Fruit fly (Drosophila melanogaster) whole organism, wandering third instar larva: ENCODE data around the gene CG33502.

Experiments
- Abd-B ChIP-seq: fragments of >200 bp; optimal IDR thresholded peaks from 2 replicates; lab custom pipeline; 2017; ENCODE audit warnings: missing biosample characterization, missing genetic modification characterization
- CG9705 ChIP-seq: fragments of 200-800 bp; sonication (Bioruptor generic); optimal IDR thresholded peaks from 2 replicates; lab custom pipeline; 2018; ENCODE audit warnings: missing biosample characterization, mild to moderate bottlenecking, missing genetic modification characterization
- CrebA ChIP-seq: fragments of 200-800 bp; sonication (Bioruptor generic); optimal IDR thresholded peaks from 2 replicates; lab custom pipeline; 2016; ENCODE audit warnings: missing biosample characterization, mild to moderate bottlenecking, missing genetic modification characterization, borderline replicate concordance
- Dfd ChIP-seq: fragments of >200 bp; optimal IDR thresholded peaks from 2 replicates; lab custom pipeline; 2017; ENCODE audit warnings: missing biosample characterization, missing genetic modification characterization
- Dif ChIP-seq: fragments of 200-275, 200-300 bp; sonication (Bioruptor generic); optimal IDR thresholded peaks from 2 replicates; lab custom pipeline; 2018; ENCODE audit warnings: missing biosample characterization, missing genetic modification characterization; ENCODE audit not compliant: partially characterized antibody
- GATAd ChIP-seq: sonication (Bioruptor generic); optimal IDR thresholded peaks from 2 replicates; lab custom pipeline; 2016; ENCODE audit warnings: missing biosample characterization, missing genetic modification characterization
- HLH106 ChIP-seq: fragments of 200-800 bp; optimal IDR thresholded peaks from 3 replicates; lab custom pipeline; 2019; ENCODE audit warnings: missing biosample characterization, mild to moderate bottlenecking, missing genetic modification characterization, moderate library complexity
- Hnf4 ChIP-seq: fragments of 200-800 bp; sonication (Bioruptor generic); optimal IDR thresholded peaks from 2 replicates; lab custom pipeline; 2016; ENCODE audit warnings: missing biosample characterization, mild to moderate bottlenecking, missing genetic modification characterization
- Hr78 ChIP-seq: fragments of >200 bp; optimal IDR thresholded peaks from 2 replicates; lab custom pipeline; 2017; ENCODE audit warnings: missing biosample characterization, missing genetic modification characterization
- Hr83 ChIP-seq: fragments of 200-300 bp; sonication (Bioruptor generic); optimal IDR thresholded peaks from 2 replicates; lab custom pipeline; 2016; ENCODE audit warnings: missing biosample characterization, mild to moderate bottlenecking, missing genetic modification characterization, moderate library complexity; ENCODE audit not compliant: poor library complexity, severe bottlenecking
- Jra ChIP-seq: sonication (Bioruptor generic); optimal IDR thresholded peaks from 2 replicates; lab custom pipeline; 2016; ENCODE audit warnings: missing biosample characterization, missing genetic modification characterization
- Mio ChIP-seq: sonication (Bioruptor generic); optimal IDR thresholded peaks from 2 replicates; lab custom pipeline; 2016; ENCODE audit warnings: missing biosample characterization, missing genetic modification characterization
- Myc ChIP-seq: fragments of >200 bp; optimal IDR thresholded peaks from 2 replicates; lab custom pipeline; 2017
- N ChIP-seq: fragments of >200 bp; optimal IDR thresholded peaks from 2 replicates; lab custom pipeline; 2018; ENCODE audit warnings: missing biosample characterization, missing external identifiers, missing genetic modification characterization
- OdsH ChIP-seq: fragments of 200-800 bp; sonication (Bioruptor generic); optimal IDR thresholded peaks from 2 replicates; lab custom pipeline; 2016; ENCODE audit warnings: missing biosample characterization, mild to moderate bottlenecking, missing genetic modification characterization
- Rel ChIP-seq, 2 experiments: fragments of 200-800 bp; sonication (Bioruptor generic) in 1 of 2; optimal IDR thresholded peaks; 2 replicates in 1 of 2; 3 replicates in 1 of 2; lab custom pipeline; 2016 to 2019; ENCODE audit warnings: mild to moderate bottlenecking in 2 of 2, missing biosample characterization in 2 of 2, missing genetic modification characterization in 2 of 2, moderate library complexity in 1 of 2
- Sp1 ChIP-seq: fragments of 200-800 bp; sonication (Bioruptor generic); optimal IDR thresholded peaks from 3 replicates; lab custom pipeline; 2019; ENCODE audit warnings: missing biosample characterization, mild to moderate bottlenecking, missing genetic modification characterization, moderate library complexity
- Vsx2 ChIP-seq: fragments of 200-300, 225-300 bp; sonication (Bioruptor generic); optimal IDR thresholded peaks from 2 replicates; lab custom pipeline; 2018; ENCODE audit warnings: missing biosample characterization, missing genetic modification characterization; ENCODE audit not compliant: partially characterized antibody
- br ChIP-seq: fragments of 200-800 bp; sonication (Bioruptor generic); optimal IDR thresholded peaks from 2 replicates; lab custom pipeline; 2016; ENCODE audit warnings: missing biosample characterization, missing genetic modification characterization
- dl ChIP-seq, 2 experiments: fragments of 175-275, 200-275 bp in 1 of 2; fragments of 200-275 bp in 1 of 2; sonication (Bioruptor generic); optimal IDR thresholded peaks; lab custom pipeline; 2018; ENCODE audit warnings: mild to moderate bottlenecking in 2 of 2, missing biosample characterization in 2 of 2, missing genetic modification characterization in 2 of 2, moderate library complexity in 2 of 2; ENCODE audit not compliant: partially characterized antibody in 2 of 2, insufficient read depth in 1 of 2
- dmrt93B ChIP-seq: fragments of 200-800 bp; sonication (Bioruptor generic); optimal IDR thresholded peaks from 2 replicates; lab custom pipeline; 2018; ENCODE audit warnings: missing biosample characterization, mild to moderate bottlenecking, missing genetic modification characterization
- dsf ChIP-seq: sonication (Bioruptor generic); optimal IDR thresholded peaks from 2 replicates; lab custom pipeline; 2016; ENCODE audit warnings: missing biosample characterization, missing genetic modification characterization, borderline replicate concordance
- ey ChIP-seq: fragments of 200-800 bp; sonication (Bioruptor generic); optimal IDR thresholded peaks from 2 replicates; lab custom pipeline; 2016; ENCODE audit warnings: missing biosample characterization, missing genetic modification characterization
- foxo ChIP-seq, 2 experiments: fragments of 200-800 bp; sonication (Bioruptor generic); optimal IDR thresholded peaks; 2 replicates in 1 of 2; 3 replicates in 1 of 2; lab custom pipeline; 2016 to 2017; ENCODE audit warnings: missing biosample characterization in 2 of 2, missing genetic modification characterization in 2 of 2
- fru ChIP-seq: fragments of 200-800 bp; sonication (Bioruptor generic); optimal IDR thresholded peaks from 3 replicates; lab custom pipeline; 2016; ENCODE audit warnings: missing biosample characterization, mild to moderate bottlenecking, missing genetic modification characterization
- h ChIP-seq: fragments of 200-800 bp; sonication (Bioruptor generic); optimal IDR thresholded peaks from 3 replicates; lab custom pipeline; 2016; ENCODE audit warnings: missing biosample characterization, mild to moderate bottlenecking, missing genetic modification characterization
- jim ChIP-seq: fragments of 175-275, 200-325 bp; sonication (Bioruptor generic); optimal IDR thresholded peaks from 2 replicates; lab custom pipeline; 2016; ENCODE audit warnings: missing biosample characterization, mild to moderate bottlenecking, missing genetic modification characterization
- lola ChIP-seq: fragments of >200 bp; optimal IDR thresholded peaks from 2 replicates; lab custom pipeline; 2017; ENCODE audit warnings: missing biosample characterization, missing genetic modification characterization
- pan ChIP-seq: fragments of >200 bp; optimal IDR thresholded peaks from 2 replicates; lab custom pipeline; 2017
- psq ChIP-seq: fragments of 200-800 bp; sonication (Bioruptor generic); optimal IDR thresholded peaks from 3 replicates; lab custom pipeline; 2017; ENCODE audit warnings: missing biosample characterization, mild to moderate bottlenecking, missing genetic modification characterization, moderate library complexity
- rgr ChIP-seq: fragments of 200-800 bp; sonication (Bioruptor generic); optimal IDR thresholded peaks from 3 replicates; lab custom pipeline; 2016; ENCODE audit warnings: missing biosample characterization, mild to moderate bottlenecking, missing genetic modification characterization
- sage ChIP-seq: fragments of 200-800 bp; sonication (Bioruptor generic); optimal IDR thresholded peaks from 2 replicates; lab custom pipeline; 2016; ENCODE audit warnings: missing biosample characterization, mild to moderate bottlenecking, missing genetic modification characterization
- sv ChIP-seq: fragments of 200-800 bp; sonication (Bioruptor generic); optimal IDR thresholded peaks from 3 replicates; lab custom pipeline; 2016; ENCODE audit warnings: missing biosample characterization, missing genetic modification characterization
- tai ChIP-seq: sonication (Bioruptor generic); optimal IDR thresholded peaks from 2 replicates; lab custom pipeline; 2016; ENCODE audit warnings: missing biosample characterization, missing genetic modification characterization
- woc ChIP-seq: sonication (Bioruptor generic); optimal IDR thresholded peaks from 2 replicates; lab custom pipeline; 2016; ENCODE audit warnings: missing biosample characterization, mild to moderate bottlenecking, missing genetic modification characterization

CG33502 gene

DNA sequence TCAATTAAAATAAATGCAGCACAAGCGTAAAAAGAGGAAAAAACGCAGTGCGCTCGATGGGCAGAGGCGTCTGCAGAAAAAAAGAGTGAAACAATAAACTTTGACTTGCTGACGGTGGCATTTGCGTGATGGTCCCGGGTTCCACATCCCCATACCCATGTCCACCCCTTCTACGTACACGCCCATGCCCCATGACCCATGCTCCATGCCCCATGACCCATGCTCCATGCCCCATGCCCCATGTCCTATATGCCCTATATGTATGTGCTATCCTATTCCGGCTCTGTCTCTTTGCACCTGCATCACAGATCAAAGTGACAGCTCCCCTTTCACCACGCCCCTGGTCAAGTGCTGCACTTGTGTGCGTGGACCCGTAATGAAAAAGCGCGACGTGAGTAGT is 19.3 kb downstream of the CG33502 start:
- TF ChIP-seq rgr (GFP tag; lab: Kevin White, UChicago) (peak; percentile 2), Rel (GFP tag; optimal IDR thresholded peaks at IDR 0.05; lab: Kevin White, UChicago) (no peak), Rel (tag; optimal IDR thresholded peaks at IDR 0.05; lab: Kevin White, UChicago) (no peak), psq (GFP tag; lab: Kevin White, UChicago) (no peak), HLH106 (tag; lab: Kevin White, UChicago) (peak; percentile 44), Sp1 (GFP tag; lab: Kevin White, UChicago) (peak; percentile 29), dmrt93B (peak; percentile 7), jim (no peak), ey (peak; percentile 26), fru (peak; percentile 11), Vsx2 (no peak), br (peak; percentile 4), h (GFP tag; lab: Kevin White, UChicago) (no peak), foxo (GFP tag; optimal IDR thresholded peaks at IDR 0.05; lab: Kevin White, UChicago) (peak in 1 of 2 experiments; percentile 3), OdsH (GFP tag; lab: Kevin White, UChicago) (no peak), lola (no peak)

dm6 chrX:21589937-21590336 is 21.4 kb downstream of the CG33502 start:
- TF ChIP-seq CG9705 (GFP tag; lab: Kevin White, UChicago), result no peak
- TF ChIP-seq Rel (GFP tag; optimal IDR thresholded peaks at IDR 0.05; lab: Kevin White, UChicago), result no peak
- no peak for TF ChIP-seq Rel (tag; optimal IDR thresholded peaks at IDR 0.05; lab: Kevin White, UChicago)
- TF ChIP-seq OdsH (GFP tag; lab: Kevin White, UChicago), result no peak
- no peak for TF ChIP-seq Hnf4 (GFP tag; lab: Kevin White, UChicago)
- TF ChIP-seq N (GFP tag; lab: Kevin White, UChicago), result no peak
- TF ChIP-seq woc, result peak; percentile 14
- no peak for TF ChIP-seq dsf (GFP tag; lab: Kevin White, UChicago)
- peak in 1 of 2 experiments; percentile 48 for TF ChIP-seq foxo (GFP tag; optimal IDR thresholded peaks at IDR 0.05; lab: Kevin White, UChicago)
- TF ChIP-seq Sp1 (GFP tag; lab: Kevin White, UChicago), result no peak
- no peak for TF ChIP-seq Dfd
- TF ChIP-seq GATAd (GFP tag; lab: Kevin White, UChicago), result no peak
- TF ChIP-seq lola, result no peak
- TF ChIP-seq HLH106 (tag; lab: Kevin White, UChicago), result peak; percentile 46
- TF ChIP-seq Mio (GFP tag; lab: Kevin White, UChicago), result no peak
- no peak for TF ChIP-seq Dif (GFP tag; lab: Kevin White, UChicago)
- TF ChIP-seq Abd-B (GFP tag; lab: Kevin White, UChicago), result no peak
- TF ChIP-seq sage (GFP tag; lab: Kevin White, UChicago), result no peak
- TF ChIP-seq Hr78 (GFP tag; lab: Kevin White, UChicago), result no peak
- no peak for TF ChIP-seq pan (lab: Kevin White, UChicago)
- TF ChIP-seq h (GFP tag; lab: Kevin White, UChicago), result peak; percentile 55
- TF ChIP-seq ey, result peak; percentile 16
- no peak for TF ChIP-seq CrebA (GFP tag; lab: Kevin White, UChicago)
- TF ChIP-seq tai, result no peak
- TF ChIP-seq Jra, result no peak
- peak; percentile 61 for TF ChIP-seq fru

DNA sequence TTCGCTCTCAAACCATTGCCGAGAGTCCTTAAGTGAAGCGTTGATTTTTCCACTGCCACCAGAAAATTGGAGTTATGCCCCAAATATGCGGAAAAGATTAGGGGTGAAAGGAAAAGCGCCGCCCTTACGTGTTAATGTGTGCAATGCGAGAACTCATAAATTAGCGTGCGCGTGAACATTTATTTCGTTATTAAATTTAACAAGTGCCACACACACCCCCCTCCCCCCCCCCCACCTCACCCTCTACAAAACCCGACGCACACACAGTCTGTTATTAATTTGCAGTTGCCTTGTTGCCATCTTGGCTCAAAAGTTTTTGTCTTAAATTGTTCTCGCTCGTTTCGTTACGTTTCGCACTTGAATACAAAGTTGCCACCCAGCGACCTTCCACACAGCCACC is 23.3 kb downstream of the CG33502 start:
- TF ChIP-seq Rel (GFP tag; optimal IDR thresholded peaks at IDR 0.05; lab: Kevin White, UChicago) (no peak), Rel (tag; optimal IDR thresholded peaks at IDR 0.05; lab: Kevin White, UChicago) (no peak), Dfd (peak; percentile 91)

DNA sequence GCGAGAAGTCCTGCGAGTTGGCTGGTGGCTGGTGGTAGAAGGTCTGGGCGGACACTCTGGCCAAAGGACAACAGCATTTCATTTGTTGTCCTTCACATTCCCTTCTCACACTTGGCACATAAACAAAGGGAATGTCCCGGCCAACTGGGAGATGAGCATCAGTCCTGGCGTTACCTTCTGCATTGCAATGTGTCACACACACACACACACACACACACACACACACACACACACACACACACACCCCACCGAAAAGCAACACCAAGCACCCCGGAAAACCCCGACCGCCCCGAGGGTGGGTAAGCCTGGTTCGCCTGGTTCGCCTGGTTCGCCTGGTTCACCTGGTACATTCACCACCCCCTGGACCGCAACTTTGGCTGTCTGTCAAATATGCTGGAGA is 43.5 kb downstream of the CG33502 start:
- TF ChIP-seq Dfd (peak; percentile 63), dl (GFP tag; optimal IDR thresholded peaks at IDR 0.05; lab: Kevin White, UChicago; ENCODE audit: insufficient read depth in 1 of 2, partially characterized antibody in 2 of 2) (no peak)

DNA sequence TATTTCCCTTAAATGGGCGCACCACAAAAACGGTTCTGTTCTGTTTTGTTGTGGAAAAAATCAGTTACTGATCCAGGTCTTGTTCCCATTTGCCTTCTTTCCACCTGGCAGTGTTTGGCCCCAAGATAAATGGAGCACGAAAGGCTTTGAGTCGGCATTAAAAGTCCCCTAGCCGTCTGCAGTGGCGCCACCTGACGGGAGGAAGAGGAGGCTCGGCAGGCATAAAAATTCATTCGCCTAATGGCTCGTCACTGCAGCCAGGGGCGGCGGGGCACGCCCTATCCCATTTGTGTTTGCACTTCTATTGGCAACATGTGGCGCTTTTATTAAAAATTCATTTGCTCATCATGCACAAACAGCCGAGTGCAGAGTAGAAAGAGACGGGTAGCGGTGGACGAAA is 45.8 kb downstream of the CG33502 start:
- TF ChIP-seq dmrt93B, result no peak
- no peak for TF ChIP-seq N (GFP tag; lab: Kevin White, UChicago)
- TF ChIP-seq Hr83 (GFP tag; lab: Kevin White, UChicago), result no peak
- no peak for TF ChIP-seq dl (GFP tag; optimal IDR thresholded peaks at IDR 0.05; lab: Kevin White, UChicago; ENCODE audit: insufficient read depth in 1 of 2, partially characterized antibody in 2 of 2)
- no peak for TF ChIP-seq woc
- TF ChIP-seq Abd-B (GFP tag; lab: Kevin White, UChicago), result no peak
- no peak for TF ChIP-seq tai
- no peak for TF ChIP-seq Mio (GFP tag; lab: Kevin White, UChicago)
- TF ChIP-seq GATAd (GFP tag; lab: Kevin White, UChicago), result no peak
- no peak for TF ChIP-seq Dfd
- TF ChIP-seq HLH106 (tag; lab: Kevin White, UChicago), result no peak
- TF ChIP-seq lola, result no peak
- TF ChIP-seq Myc (lab: Kevin White, UChicago), result no peak
- no peak for TF ChIP-seq OdsH (GFP tag; lab: Kevin White, UChicago)
- no peak for TF ChIP-seq Vsx2
- no peak for TF ChIP-seq Sp1 (GFP tag; lab: Kevin White, UChicago)
- no peak for TF ChIP-seq sv (GFP tag; lab: Kevin White, UChicago)
